Worm (Caenorhabditis elegans) whole organism, L1 larva: Measurements from ENCODE around the gene nhr-155.

Source experiments
- ceh-90 ChIP-seq: sonication (generic microtip); optimal IDR thresholded peaks from 2 replicates; lab custom pipeline; 2016; ENCODE audit warnings: missing genetic modification characterization, missing compliant biosample characterization
- egl-27 ChIP-seq, 2 experiments: fragments of 150-350 bp in 1 of 2; sonication (generic microtip); optimal IDR thresholded peaks; 3 replicates each; lab custom pipeline; 2017 to 2018; ENCODE audit warnings: missing biosample characterization in 2 of 2, missing genetic modification characterization in 2 of 2, missing genetic modification reagents in 2 of 2
- fkh-10 ChIP-seq: sonication (generic microtip); optimal IDR thresholded peaks from 2 replicates; lab custom pipeline; 2017; ENCODE audit warnings: missing biosample characterization, missing genetic modification reagents, missing genetic modification characterization
- skn-1 ChIP-seq: fragments of 150-350 bp; optimal IDR thresholded peaks from 2 replicates; lab custom pipeline; 2014; ENCODE audit warnings: missing biosample characterization, missing genetic modification characterization
- sox-4 ChIP-seq: sonication (generic microtip); optimal IDR thresholded peaks from 2 replicates; lab custom pipeline; 2016; ENCODE audit warnings: missing genetic modification characterization, missing compliant biosample characterization
- unc-62 ChIP-seq: fragments of 150-350 bp; optimal IDR thresholded peaks from 2 replicates; lab custom pipeline; 2014; ENCODE audit warnings: missing biosample characterization, missing genetic modification reagents, missing genetic modification characterization
- zag-1 ChIP-seq: fragments of 150-350 bp; optimal IDR thresholded peaks from 2 replicates; lab custom pipeline; 2014; ENCODE audit warnings: missing biosample characterization, missing genetic modification characterization

- TF ChIP-seq egl-27 (tag; optimal IDR thresholded peaks at IDR 0.05; lab: Kevin White, UChicago) (no peak), fkh-10 (no peak), zag-1 (tag; lab: Kevin White, UChicago) (no peak), skn-1 (tag; lab: Kevin White, UChicago) (no peak), unc-62 (GFP tag; lab: Kevin White, UChicago) (no peak), sox-4 (tag; lab: Kevin White, UChicago) (no peak), ceh-90 (tag; lab: Kevin White, UChicago) (no peak)
These were observed 35.4 kb downstream of the nhr-155 start, which contains the start of gene C14C6.13 for ce11 chrV:574639-575038.
